Worm (Caenorhabditis elegans): ENCODE data around the gene srv-1.

The srv-1 gene

ce11 chrIII:6887574-6887973, 37.4 kb downstream of the srv-1 start (continued):
- TF ChIP-seq nhr-120 (GFP tag; IDR thresholded peaks at IDR 0.05) (0 out of 2 replicates have a peak, but pooled peaks have one; percentile 40), T07F8.4 (tag; optimal IDR thresholded peaks at IDR 0.05) (no peak), dpl-1 (GFP tag; optimal IDR thresholded peaks at IDR 0.05) (no peak), F10E7.11 (tag; optimal IDR thresholded peaks at IDR 0.05) (no peak), dox-1 (GFP tag; IDR thresholded peaks at IDR 0.05) (no peak; the same call in 1 of the 2 replicates), athp-1 (tag; optimal IDR thresholded peaks at IDR 0.05) (peak; percentile 63), ceh-27 (GFP tag; optimal IDR thresholded peaks at IDR 0.05) (no peak), snpc-3.4 (tag; optimal IDR thresholded peaks at IDR 0.05) (peak; percentile 81), F57C9.4 (tag; optimal IDR thresholded peaks at IDR 0.05) (no peak), madf-8 (GFP tag; conservative IDR thresholded peaks at IDR 0.05) (0 out of 2 replicates have a peak, but pooled peaks have one; percentile 18), ztf-6 (GFP tag; IDR thresholded peaks at IDR 0.05) (no peak), ekl-4 (GFP tag; IDR thresholded peaks at IDR 0.05) (peak; percentile 64), F37B4.10 (GFP tag; IDR thresholded peaks at IDR 0.05) (0 out of 2 replicates have a peak, but pooled peaks have one; percentile 62), ets-4 (GFP tag; optimal IDR thresholded peaks at IDR 0.05) (no peak), sdz-38 (tag; optimal IDR thresholded peaks at IDR 0.05) (no peak), unc-62 (GFP tag; optimal IDR thresholded peaks at IDR 0.05) (no peak), hlh-12 (tag; optimal IDR thresholded peaks at IDR 0.05) (no peak), F23B12.7 (tag; optimal IDR thresholded peaks at IDR 0.05; ENCODE audit: insufficient read depth) (peak; percentile 92), nfyb-1 (GFP tag; IDR thresholded peaks at IDR 0.05) (peak; percentile 81), him-1 (tag; optimal IDR thresholded peaks at IDR 0.05) (peak; percentile 43), lin-54 (GFP tag; optimal IDR thresholded peaks at IDR 0.05) (no peak), dpff-1 (tag; optimal IDR thresholded peaks at IDR 0.05) (no peak), ceh-91 (GFP tag; IDR thresholded peaks at IDR 0.05) (no peak), snpc-1.1 (tag; optimal IDR thresholded peaks at IDR 0.05; ENCODE audit: insufficient read depth) (peak; percentile 40), let-607 (tag; optimal IDR thresholded peaks at IDR 0.05) (peak; percentile 6 to 38), fkh-3 (tag; optimal IDR thresholded peaks at IDR 0.05) (peak; percentile 51), zim-3 (tag; optimal IDR thresholded peaks at IDR 0.05) (peak; percentile 47), cebp-2 (GFP tag; IDR thresholded peaks at IDR 0.05) (no peak), hmg-20 (GFP tag; IDR thresholded peaks at IDR 0.05) (peak; percentile 70; the same call in 1 of the 2 replicates), ZK185.1 (tag; optimal IDR thresholded peaks at IDR 0.05; ENCODE audit: poor library complexity, severe bottlenecking) (peak; percentile 75)

ce11 chrIII:6888497-6888896, 38.3 kb downstream of the srv-1 start:
- peak; percentile 9 for TF ChIP-seq mxl-1 (tag; optimal IDR thresholded peaks at IDR 0.05)
- TF ChIP-seq dox-1 (GFP tag; IDR thresholded peaks at IDR 0.05): no peak
- no peak for TF ChIP-seq Y56A3A.18 (GFP tag; IDR thresholded peaks at IDR 0.05)
- no peak for TF ChIP-seq hlh-26 (GFP tag; conservative IDR thresholded peaks at IDR 0.05)
- TF ChIP-seq egl-44 (GFP tag; IDR thresholded peaks at IDR 0.05): 0 out of 2 replicates have a peak, but pooled peaks have one; percentile 83
- TF ChIP-seq rec-8 (tag; optimal IDR thresholded peaks at IDR 0.05): peak in 1 of 2 experiments; percentile 43
- TF ChIP-seq ztf-6 (GFP tag; IDR thresholded peaks at IDR 0.05): no peak
- peak; percentile 32; the same call in 1 of the 2 replicates for TF ChIP-seq madf-6 (GFP tag; IDR thresholded peaks at IDR 0.05)
- peak; percentile 19; the same call in 1 of the 2 replicates for TF ChIP-seq rcor-1 (GFP tag; IDR thresholded peaks at IDR 0.05)
- TF ChIP-seq ztf-22 (GFP tag; optimal IDR thresholded peaks at IDR 0.05): no peak
- TF ChIP-seq dpl-1 (GFP tag; optimal IDR thresholded peaks at IDR 0.05): no peak
- peak; percentile 75 for TF ChIP-seq nhr-90 (tag; optimal IDR thresholded peaks at IDR 0.05)
- TF ChIP-seq Y53G8AR.9 (GFP tag; conservative IDR thresholded peaks at IDR 0.05): no peak
- 0 out of 2 replicates have a peak, but pooled peaks have one; percentile 3 for TF ChIP-seq ceh-58 (GFP tag; IDR thresholded peaks at IDR 0.05)
- peak; percentile 43; the same call in 1 of the 2 replicates for TF ChIP-seq mcd-1 (GFP tag; IDR thresholded peaks at IDR 0.05)
- no peak for TF ChIP-seq ets-4 (GFP tag; optimal IDR thresholded peaks at IDR 0.05)
- TF ChIP-seq unc-62 (GFP tag; optimal IDR thresholded peaks at IDR 0.05): no peak
- no peak for TF ChIP-seq cebp-2 (GFP tag; IDR thresholded peaks at IDR 0.05)
- TF ChIP-seq sptf-2 (GFP tag; optimal IDR thresholded peaks at IDR 0.05): no peak
- no peak for TF ChIP-seq madf-8 (GFP tag; conservative IDR thresholded peaks at IDR 0.05)
- 0 out of 2 replicates have a peak, but pooled peaks have one; percentile 7 for TF ChIP-seq ztf-25 (GFP tag; IDR thresholded peaks at IDR 0.05)
- peak; percentile 80 for TF ChIP-seq rpc-1 (optimal IDR thresholded peaks at IDR 0.05)
- peak; percentile 76 for TF ChIP-seq rpc-1 (tag; optimal IDR thresholded peaks at IDR 0.05)
- TF ChIP-seq egl-18 (GFP tag; IDR thresholded peaks at IDR 0.05): no peak
- no peak for TF ChIP-seq F52B5.7 (tag; optimal IDR thresholded peaks at IDR 0.05)

Measured in whole organism, young adult.